Fruit fly (Drosophila melanogaster): Measurements from ENCODE around the gene pira.

Gene pira

dm6 chrX:12745117-12745516 lies 18.3 kb downstream of the pira start:
- TF ChIP-seq CG5180 (GFP tag; optimal IDR thresholded peaks at IDR 0.05) (peak; percentile 89), run (tag; optimal IDR thresholded peaks at IDR 0.05) (no peak), CG10979 (tag; optimal IDR thresholded peaks at IDR 0.05) (peak; percentile 3), CG13424 (tag; optimal IDR thresholded peaks at IDR 0.05) (peak; percentile 20), nmo (GFP tag; optimal IDR thresholded peaks at IDR 0.05) (no peak), row (GFP tag; IDR thresholded peaks at IDR 0.05) (no peak), phol (tag; optimal IDR thresholded peaks at IDR 0.05) (peak; percentile 0), trh (GFP tag; optimal IDR thresholded peaks at IDR 0.05) (no peak), CG4707 (GFP tag; optimal IDR thresholded peaks at IDR 0.05) (no peak), CG42726 (GFP tag; IDR thresholded peaks at IDR 0.05; ENCODE audit: partially characterized antibody) (no peak), Doc2 (GFP tag; IDR thresholded peaks at IDR 0.05) (no peak), dmrt11E (tag; optimal IDR thresholded peaks at IDR 0.05) (peak; percentile 12), Opbp (GFP tag; IDR thresholded peaks at IDR 0.05; ENCODE audit: partially characterized antibody) (peak; percentile 39; the same call in 1 of the 3 replicates), CG5245 (GFP tag; optimal IDR thresholded peaks at IDR 0.05) (no peak), zf30C (GFP tag; optimal IDR thresholded peaks at IDR 0.05) (no peak), CG7928 (GFP tag; optimal IDR thresholded peaks at IDR 0.05) (no peak), CG33213 (GFP tag; optimal IDR thresholded peaks at IDR 0.05) (no peak)

dm6 chrX:12744026-12744688 lies 19.3 kb downstream of the pira start, which contains the start of gene CG4004:
CG4004 (plus strand) TSS chrX:12744212.
- no peak for TF ChIP-seq dm (GFP tag; optimal IDR thresholded peaks at IDR 0.05)
- no peak for TF ChIP-seq Gsc (GFP tag; IDR thresholded peaks at IDR 0.05)
- peak; percentile 31 for TF ChIP-seq Med (GFP tag)
- peak; percentile 70 for TF ChIP-seq CG18764 (GFP tag; optimal IDR thresholded peaks at IDR 0.05)
- no peak for TF ChIP-seq pan (optimal IDR thresholded peaks at IDR 0.05)
- TF ChIP-seq pan (GFP tag; optimal IDR thresholded peaks at IDR 0.05 in 1 of 2, IDR thresholded peaks at IDR 0.05 in 1 of 2): peak in 1 of 2 experiments; percentile 34
- 0 out of 2 replicates have a peak, but pooled peaks have one; percentile 21 for TF ChIP-seq CG6689 (GFP tag; IDR thresholded peaks at IDR 0.05)
- TF ChIP-seq D19B (GFP tag; optimal IDR thresholded peaks at IDR 0.05): peak; percentile 3
- no peak for TF ChIP-seq YL-1 (GFP tag; optimal IDR thresholded peaks at IDR 0.05)
- no peak for TF ChIP-seq jing (GFP tag; optimal IDR thresholded peaks at IDR 0.05)
- TF ChIP-seq HLH3B (GFP tag; IDR thresholded peaks at IDR 0.05): 0 out of 2 replicates have a peak, but pooled peaks have one; percentile 17
- TF ChIP-seq Myb (GFP tag; optimal IDR thresholded peaks at IDR 0.05): no peak
- TF ChIP-seq CG15479 (GFP tag; optimal IDR thresholded peaks at IDR 0.05): peak; percentile 56
- TF ChIP-seq sim (GFP tag; IDR thresholded peaks at IDR 0.05): no peak
- TF ChIP-seq CG15696 (tag; optimal IDR thresholded peaks at IDR 0.05): peak; percentile 61
- no peak for TF ChIP-seq mld (GFP tag; IDR thresholded peaks at IDR 0.05; ENCODE audit: partially characterized antibody)
- no peak for TF ChIP-seq ranshi (GFP tag; IDR thresholded peaks at IDR 0.05)
- no peak for TF ChIP-seq tap (tag; optimal IDR thresholded peaks at IDR 0.05)
- TF ChIP-seq onecut (GFP tag; IDR thresholded peaks at IDR 0.05): peak; percentile 34
- TF ChIP-seq MBD-R2 (GFP tag; IDR thresholded peaks at IDR 0.05): no peak
- TF ChIP-seq HmgD (GFP tag; optimal IDR thresholded peaks at IDR 0.05): no peak
- TF ChIP-seq CG10462 (GFP tag; optimal IDR thresholded peaks at IDR 0.05): no peak
- no peak for TF ChIP-seq ind (GFP tag; optimal IDR thresholded peaks at IDR 0.05)
- TF ChIP-seq CG32772 (GFP tag; IDR thresholded peaks at IDR 0.05): 0 out of 2 replicates have a peak, but pooled peaks have one; percentile 15
- TF ChIP-seq CG3407 (GFP tag; optimal IDR thresholded peaks at IDR 0.05): peak; percentile 100
- TF ChIP-seq E2f1 (GFP tag; IDR thresholded peaks at IDR 0.05): no peak
- TF ChIP-seq Six4 (GFP tag; optimal IDR thresholded peaks at IDR 0.05): no peak
- no peak for TF ChIP-seq fru (optimal IDR thresholded peaks at IDR 0.05)
- TF ChIP-seq CG3163 (GFP tag; optimal IDR thresholded peaks at IDR 0.05): no peak
- peak; percentile 38 for TF ChIP-seq CG10979 (tag; optimal IDR thresholded peaks at IDR 0.05)
- peak; percentile 79 for TF ChIP-seq twi (tag; optimal IDR thresholded peaks at IDR 0.05)
- TF ChIP-seq lola (GFP tag; optimal IDR thresholded peaks at IDR 0.05): peak in 1 of 3 experiments; percentile 40
- no peak for TF ChIP-seq CG4820 (GFP tag; optimal IDR thresholded peaks at IDR 0.05)
- peak; percentile 16; the same call in 1 of the 2 replicates for TF ChIP-seq Xrp1 (GFP tag; IDR thresholded peaks at IDR 0.05)
- peak; percentile 98 for TF ChIP-seq CG5180 (GFP tag; optimal IDR thresholded peaks at IDR 0.05)

Data from whole organism, embryonic.